Worm (Caenorhabditis elegans): ENCODE measurements around the gene ugt-3.

DNA sequence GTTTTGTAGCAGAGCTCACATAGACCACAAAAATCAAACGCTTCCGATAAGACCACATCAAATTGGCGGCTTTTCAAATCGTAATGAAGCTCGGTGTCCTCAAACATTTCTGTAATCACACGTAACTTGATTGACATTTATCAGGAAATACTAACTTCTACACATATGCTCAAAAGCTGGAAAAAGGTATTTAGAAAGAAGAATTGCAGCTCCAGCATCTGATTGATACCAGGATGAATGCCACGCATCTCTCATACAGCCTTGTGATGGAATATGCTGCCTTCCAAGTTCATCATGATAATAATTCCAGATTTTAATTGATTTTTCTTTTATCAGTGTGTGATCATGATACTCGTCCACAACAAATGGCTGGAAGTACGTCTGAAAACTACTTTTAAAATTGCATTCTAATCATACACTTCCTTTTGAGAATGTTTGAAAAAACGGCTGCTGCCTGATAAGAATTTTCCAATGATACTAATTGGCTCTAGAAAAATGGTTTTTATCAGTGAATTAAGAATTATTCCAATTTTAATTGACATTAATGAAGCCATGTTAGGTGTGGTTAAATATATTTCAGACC, 3.1 kb downstream of the ugt-3 start:
- no peak for TF ChIP-seq pqm-1 (tag; optimal IDR thresholded peaks at IDR 0.05)
- no peak for TF ChIP-seq nhr-12 (tag; optimal IDR thresholded peaks at IDR 0.05)
- TF ChIP-seq lsy-2 (tag; optimal IDR thresholded peaks at IDR 0.05), result no peak
- no peak for TF ChIP-seq elt-3 (tag; optimal IDR thresholded peaks at IDR 0.05)
- no peak for TF ChIP-seq ets-5 (GFP tag; IDR thresholded peaks at IDR 0.05)
- no peak for TF ChIP-seq mep-1 (tag; optimal IDR thresholded peaks at IDR 0.05)
- TF ChIP-seq aly-2 (tag; optimal IDR thresholded peaks at IDR 0.05), result no peak
- TF ChIP-seq F16B12.6 (tag; optimal IDR thresholded peaks at IDR 0.05), result no peak
- no peak for TF ChIP-seq blmp-1 (tag; optimal IDR thresholded peaks at IDR 0.05)
- no peak for TF ChIP-seq ama-1 (optimal IDR thresholded peaks at IDR 0.05)
- no peak for TF ChIP-seq sox-4 (tag; optimal IDR thresholded peaks at IDR 0.05)
- no peak for TF ChIP-seq aha-1 (tag; optimal IDR thresholded peaks at IDR 0.05)
- no peak for TF ChIP-seq ceh-82 (tag; optimal IDR thresholded peaks at IDR 0.05)

All from whole organism, L1 larva.